Worm (Caenorhabditis elegans) whole organism, midembryonic: ENCODE data around the gene Y51H7BR.7.
A peak's percentile ranks its signal among the peaks of the same experiment; 100 is the strongest.
"Not testable (repeated sequence)": the region's sequence is repeated elsewhere in the genome, so short reads cannot be mapped to it uniquely, and the experiment has no call there.

ENCODE experiments used
- T22C8.4 ChIP-seq: fragments of 200-800 bp; sonication (Bioruptor generic); IDR thresholded peaks from 2 replicates; pipeline ENCODE4 v1.3.6; 2022; ENCODE audit warnings: missing genetic modification characterization, missing compliant biosample characterization
- cog-1 ChIP-seq: sonication (generic microtip); optimal IDR thresholded peaks from 2 replicates; lab custom pipeline; 2016; ENCODE audit warnings: missing genetic modification characterization, missing compliant biosample characterization
- flt-1 ChIP-seq: fragments of 200-800 bp; sonication (Bioruptor generic); IDR thresholded peaks from 2 replicates; pipeline ENCODE4 v1.3.6; 2022; ENCODE audit warnings: missing genetic modification characterization, missing compliant biosample characterization
- klf-2 ChIP-seq: fragments of 200-800 bp; sonication (Bioruptor generic); conservative IDR thresholded peaks from 2 replicates; pipeline ENCODE4 v1.3.6; 2022; ENCODE audit warnings: missing genetic modification reagents, missing genetic modification characterization, missing compliant biosample characterization
- med-1 ChIP-seq: sonication (generic microtip); optimal IDR thresholded peaks from 2 replicates; lab custom pipeline; 2017; ENCODE audit warnings: missing genetic modification characterization, mild to moderate bottlenecking, missing compliant biosample characterization, antibody characterized with exemption, missing genetic modification reagents; ENCODE audit not compliant: insufficient read depth
- ref-1 ChIP-seq: fragments of 200-800 bp; sonication (Bioruptor generic); conservative IDR thresholded peaks from 2 replicates; pipeline ENCODE4 v1.3.6; 2022; ENCODE audit warnings: missing genetic modification reagents, missing genetic modification characterization, missing compliant biosample characterization
- tab-1 ChIP-seq: fragments of 200-800 bp; sonication (Bioruptor generic); IDR thresholded peaks from 2 replicates; pipeline ENCODE4 v1.3.6; 2022; ENCODE audit warnings: missing genetic modification characterization, missing compliant biosample characterization
- ztf-23 ChIP-seq: fragments of 200-800 bp; sonication (Bioruptor generic); IDR thresholded peaks from 2 replicates; pipeline ENCODE4 v1.3.6; 2022; ENCODE audit warnings: missing genetic modification reagents, missing genetic modification characterization, missing compliant biosample characterization
- ztf-29 ChIP-seq: fragments of 200-800 bp; sonication (Bioruptor generic); IDR thresholded peaks from 2 replicates; pipeline ENCODE4 v1.3.6; 2022; ENCODE audit warnings: missing genetic modification reagents, missing genetic modification characterization, missing compliant biosample characterization

Y51H7BR.7 gene

DNA sequence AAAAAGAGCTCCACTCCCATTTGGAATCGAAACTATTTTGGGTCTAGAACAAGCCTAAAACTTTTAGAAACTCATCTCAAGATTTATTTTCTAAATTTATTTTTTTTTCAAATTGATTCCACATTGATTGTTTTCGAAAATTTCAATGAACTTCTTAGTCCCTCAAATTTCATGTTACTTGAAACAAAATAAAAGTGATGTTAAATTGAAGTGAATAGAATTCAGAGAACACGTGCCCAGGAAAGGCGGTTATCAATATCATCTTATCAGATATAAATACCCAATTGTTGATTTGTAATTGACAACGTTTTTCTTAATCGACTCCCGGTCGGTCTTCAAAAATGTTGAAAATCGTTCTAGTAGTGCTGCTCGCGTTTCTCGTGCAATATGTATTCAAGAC is 15.2 kb upstream of the Y51H7BR.7 start, which contains the start of gene poml-4:
poml-4 (plus strand) TSS at position 301 of the 400 bp plus-strand sequence.
- TF ChIP-seq ztf-23 (GFP tag; lab: Robert Waterston, UW); klf-2 (GFP tag; lab: Robert Waterston, UW); cog-1: not testable (repeated sequence)

DNA sequence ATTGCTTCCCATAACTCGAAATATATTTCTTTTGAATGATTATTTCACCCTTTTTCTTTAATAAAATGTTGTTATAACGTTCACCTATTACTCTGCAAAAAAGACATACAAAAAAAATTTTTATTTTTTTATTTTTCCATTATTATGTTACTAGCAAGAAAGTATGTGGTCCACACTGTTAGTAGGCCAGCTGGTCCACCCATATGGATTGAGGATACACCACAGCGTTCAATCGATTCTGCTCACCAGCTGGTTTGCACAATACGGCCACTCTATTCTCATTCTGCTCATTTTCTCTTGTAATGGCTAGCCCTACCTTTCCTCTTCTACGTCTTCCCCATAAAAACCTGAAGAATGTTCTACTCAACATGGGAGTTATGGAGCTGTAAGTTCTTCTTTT is 13.2 kb upstream of the Y51H7BR.7 start, which contains the start of gene fbxb-44:
fbxb-44 (plus strand) TSS at position 301 of the 400 bp plus-strand sequence.
- no peak for TF ChIP-seq ztf-23 (GFP tag; lab: Robert Waterston, UW)
- no peak for TF ChIP-seq T22C8.4
- no peak for TF ChIP-seq klf-2 (GFP tag; lab: Robert Waterston, UW)
- no peak for TF ChIP-seq flt-1
- TF ChIP-seq med-1 = no peak
- no peak for TF ChIP-seq tab-1 (GFP tag; lab: Robert Waterston, UW)
- no peak for TF ChIP-seq ztf-29 (GFP tag; lab: Robert Waterston, UW)
- no peak for TF ChIP-seq cog-1
- TF ChIP-seq ref-1 (GFP tag; lab: Robert Waterston, UW) = no peak

DNA sequence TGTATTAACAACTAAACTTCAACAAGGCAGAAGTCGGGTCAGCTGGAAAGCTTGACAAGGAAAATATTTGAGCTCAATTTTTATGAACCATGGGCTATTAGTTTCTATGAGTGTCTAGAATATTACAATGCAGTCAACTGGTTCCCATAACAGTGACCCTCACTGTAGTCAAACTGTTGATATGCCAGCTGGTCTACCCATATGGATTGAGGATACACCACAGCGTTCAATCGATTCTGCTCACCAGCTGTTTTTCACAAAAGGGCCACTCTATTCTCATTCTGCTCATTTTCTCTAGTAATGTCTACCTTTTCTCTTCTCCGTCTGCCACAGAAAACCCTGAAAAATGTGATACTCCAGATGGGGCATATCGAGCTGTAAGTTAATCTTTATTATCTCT is 11.9 kb upstream of the Y51H7BR.7 start, which contains the start of gene fbxb-42:
fbxb-42 (plus strand) TSS at position 301 of the 400 bp plus-strand sequence.
- TF ChIP-seq ref-1 (GFP tag; lab: Robert Waterston, UW) = no peak
- no peak for TF ChIP-seq flt-1
- no peak for TF ChIP-seq tab-1 (GFP tag; lab: Robert Waterston, UW)
- no peak for TF ChIP-seq cog-1

DNA sequence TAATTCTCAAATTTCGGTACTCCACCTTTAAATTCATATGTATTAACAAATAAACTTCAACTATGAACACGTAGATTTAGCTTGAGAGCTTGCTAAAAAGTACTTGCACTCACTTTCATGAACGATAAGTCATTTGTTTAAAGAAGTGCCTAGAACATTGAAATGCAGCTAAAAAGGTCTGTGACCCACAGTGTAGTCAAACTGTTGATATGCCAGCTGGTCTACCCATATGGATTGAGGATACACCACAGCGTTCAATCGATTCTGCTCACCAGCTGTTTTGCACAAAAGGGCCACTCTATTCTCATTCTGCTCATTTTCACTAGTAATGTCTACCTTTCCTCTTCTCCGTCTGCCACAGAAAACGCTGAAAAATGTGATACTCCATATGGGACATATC is 10.5 kb upstream of the Y51H7BR.7 start, which contains the start of gene fbxb-43:
fbxb-43 (plus strand) TSS at position 301 of the 400 bp plus-strand sequence.
- TF ChIP-seq T22C8.4 = no peak

DNA sequence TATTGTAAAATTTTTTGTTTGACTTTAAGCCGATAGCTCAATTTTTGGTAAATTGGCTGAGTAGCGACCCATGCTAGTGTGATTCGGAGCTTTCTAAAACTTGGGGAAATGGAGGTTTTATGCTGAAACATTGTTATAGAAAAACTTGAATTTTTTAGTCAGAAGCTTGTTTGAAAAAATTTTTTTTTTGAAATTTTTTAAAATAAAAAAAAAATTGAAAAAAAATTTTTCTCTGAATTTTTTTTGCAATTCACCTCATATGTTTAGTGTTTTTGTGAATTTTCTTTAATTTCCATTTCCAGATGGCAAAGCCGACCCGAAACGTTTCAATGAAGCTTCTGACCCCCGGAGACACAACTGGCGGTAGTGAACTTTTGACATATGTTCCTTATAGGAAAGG is 3.7 kb upstream of the Y51H7BR.7 start, which contains the start of gene Y51H7BR.4:
Y51H7BR.4 (plus strand) TSS at position 301 of the 400 bp plus-strand sequence.
- no peak for TF ChIP-seq tab-1 (GFP tag; lab: Robert Waterston, UW)
- TF ChIP-seq flt-1 = no peak
- TF ChIP-seq ztf-23 (GFP tag; lab: Robert Waterston, UW) = no peak
- no peak for TF ChIP-seq med-1
- TF ChIP-seq ztf-29 (GFP tag; lab: Robert Waterston, UW) = no peak
- TF ChIP-seq cog-1 = no peak
- TF ChIP-seq ref-1 (GFP tag; lab: Robert Waterston, UW) = no peak
- TF ChIP-seq T22C8.4 = no peak
- no peak for TF ChIP-seq klf-2 (GFP tag; lab: Robert Waterston, UW)

DNA sequence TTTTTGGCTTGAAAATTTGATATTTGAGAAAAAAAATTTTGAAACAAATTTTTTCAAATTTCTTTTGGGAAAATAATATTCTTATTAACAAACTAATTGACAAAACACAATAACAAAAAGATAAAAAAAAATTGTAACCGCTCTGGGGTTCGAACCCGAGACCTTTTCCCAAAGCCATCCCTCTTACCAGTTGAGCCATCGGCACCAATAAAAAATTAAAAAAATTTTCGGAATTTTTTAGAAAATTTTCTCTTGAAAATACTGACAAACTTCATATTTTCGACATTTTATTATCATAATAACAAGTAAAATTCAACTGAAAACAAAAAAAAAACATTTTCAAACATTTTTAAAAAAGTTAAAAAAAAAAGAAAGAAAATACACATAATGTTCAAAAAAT is 3.4 kb downstream of the Y51H7BR.7 start:
- TF ChIP-seq tab-1 (GFP tag; lab: Robert Waterston, UW) (no peak), cog-1 (no peak)

DNA sequence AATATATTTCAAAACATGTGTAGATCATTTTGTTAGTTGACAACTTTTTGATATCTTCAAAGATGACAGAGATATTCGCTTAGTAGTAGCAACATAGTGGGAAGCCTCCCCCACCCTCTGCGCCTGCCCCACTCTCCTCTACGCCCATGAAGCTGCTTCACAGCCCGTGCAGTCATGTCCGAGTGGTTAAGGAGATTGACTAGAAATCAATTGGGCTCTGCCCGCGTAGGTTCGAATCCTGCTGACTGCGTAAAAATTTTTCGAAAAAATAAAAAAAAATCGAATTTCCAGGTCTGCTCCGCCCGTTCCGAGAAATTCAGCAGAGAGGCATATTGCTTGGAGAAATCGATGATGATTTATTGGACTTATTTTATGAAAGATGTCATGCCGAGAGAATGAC is 5.5 kb downstream of the Y51H7BR.7 start:
- TF ChIP-seq ref-1 (GFP tag; lab: Robert Waterston, UW) = no peak
- TF ChIP-seq ztf-23 (GFP tag; lab: Robert Waterston, UW) = peak; percentile 12; the same call in 1 of the 2 replicates
- TF ChIP-seq flt-1 = 0 out of 2 replicates have a peak, but pooled peaks have one; percentile 23
- TF ChIP-seq tab-1 (GFP tag; lab: Robert Waterston, UW) = peak; percentile 69; the same call in 1 of the 2 replicates

DNA sequence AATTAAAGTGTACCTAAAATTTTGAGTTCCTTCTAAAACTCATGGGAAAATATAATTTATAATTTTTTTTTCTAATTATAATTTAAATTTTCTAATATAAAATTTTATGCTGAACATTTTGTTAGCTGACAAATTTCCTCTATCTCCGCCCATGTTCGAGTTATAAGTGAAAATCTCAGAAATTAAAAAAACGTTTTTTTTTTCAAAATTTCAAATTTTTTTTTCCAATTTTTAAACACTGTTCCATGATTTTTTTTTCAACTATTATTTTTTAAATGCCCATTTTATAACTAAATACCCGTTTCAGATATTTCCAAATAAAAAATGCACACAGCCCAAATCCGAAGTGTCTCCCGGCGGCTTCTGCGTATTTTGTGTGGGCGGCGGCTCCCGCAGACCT is 6.5 kb downstream of the Y51H7BR.7 start, which contains the start of gene Y51H7BR.8:
Y51H7BR.8 (plus strand) TSS at position 301 of the 400 bp plus-strand sequence.
- TF ChIP-seq ztf-29 (GFP tag; lab: Robert Waterston, UW) = no peak
- TF ChIP-seq flt-1 = no peak
- no peak for TF ChIP-seq med-1
- no peak for TF ChIP-seq T22C8.4

DNA sequence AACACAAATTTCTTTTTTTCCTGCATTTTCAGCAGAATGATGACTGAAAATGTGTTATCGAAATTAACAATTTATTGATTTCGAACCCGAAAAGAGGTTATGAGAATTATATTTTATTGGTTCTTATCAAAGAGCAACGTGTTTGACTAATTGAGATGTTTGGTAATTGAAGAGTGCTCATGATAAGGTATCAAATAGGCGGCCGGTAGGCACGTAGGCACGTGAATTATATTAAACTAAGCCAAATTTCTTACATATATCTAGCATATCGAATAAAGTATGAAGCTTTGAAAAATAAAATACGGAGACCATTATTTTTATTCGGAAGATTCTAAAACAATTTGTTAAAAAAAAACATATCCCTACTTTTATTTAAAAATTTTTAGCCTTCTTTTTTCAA is 8.0 kb downstream of the Y51H7BR.7 start, which contains the start of gene math-45:
math-45 (minus strand) TSS at position 101 of the 400 bp plus-strand sequence.
- TF ChIP-seq ref-1 (GFP tag; lab: Robert Waterston, UW) = no peak
- TF ChIP-seq flt-1 = no peak
- no peak for TF ChIP-seq med-1
- TF ChIP-seq ztf-29 (GFP tag; lab: Robert Waterston, UW) = no peak
- no peak for TF ChIP-seq tab-1 (GFP tag; lab: Robert Waterston, UW)
- no peak for TF ChIP-seq T22C8.4
- TF ChIP-seq klf-2 (GFP tag; lab: Robert Waterston, UW) = no peak

DNA sequence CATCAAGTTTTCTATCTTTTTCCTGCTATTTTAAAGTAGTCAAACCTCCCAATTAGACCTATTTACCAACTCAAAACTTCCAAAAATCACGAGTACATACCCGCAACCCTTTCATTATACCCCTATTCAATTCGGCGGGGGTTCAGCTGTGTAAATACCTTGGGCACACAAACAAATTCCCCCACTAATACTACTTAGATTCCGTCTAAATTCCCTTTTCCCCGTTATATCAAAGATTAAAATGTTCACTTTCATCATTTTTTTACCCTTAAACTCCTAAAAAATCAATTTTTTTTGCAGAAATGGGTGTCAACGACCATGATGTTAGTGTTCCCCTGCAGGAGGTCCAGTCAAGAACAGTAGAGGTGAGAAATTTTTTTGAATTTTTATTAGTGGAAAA is 21.1 kb downstream of the Y51H7BR.7 start, which contains the start of gene fdgt-1:
fdgt-1 (plus strand) TSS at position 301 of the 400 bp plus-strand sequence.
- TF ChIP-seq ztf-29 (GFP tag; lab: Robert Waterston, UW) (no peak), ztf-23 (GFP tag; lab: Robert Waterston, UW) (no peak), ref-1 (GFP tag; lab: Robert Waterston, UW) (no peak), klf-2 (GFP tag; lab: Robert Waterston, UW) (no peak), med-1 (no peak), T22C8.4 (no peak), tab-1 (GFP tag; lab: Robert Waterston, UW) (no peak), cog-1 (no peak), flt-1 (no peak)

DNA sequence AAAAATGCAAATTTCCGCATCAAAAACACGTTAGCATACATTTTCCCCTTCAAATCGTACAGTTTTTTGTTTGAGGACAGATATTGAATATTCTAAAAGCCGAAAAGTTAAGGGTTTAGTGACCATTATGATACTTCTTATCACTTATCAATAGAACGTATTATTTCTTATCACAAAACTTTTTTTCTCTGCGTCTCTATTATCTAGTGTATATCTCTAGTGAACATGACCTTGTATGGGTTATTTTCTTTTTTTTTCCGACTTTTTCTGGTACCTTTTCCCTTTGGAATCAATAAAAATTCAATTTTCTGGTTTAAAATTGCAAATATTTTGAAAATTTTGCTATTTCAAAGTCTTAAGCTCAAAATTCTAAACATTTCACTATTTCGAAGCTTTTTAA is 21.7 kb downstream of the Y51H7BR.7 start:
- TF ChIP-seq ztf-29 (GFP tag; lab: Robert Waterston, UW) = no peak
